Worm (Caenorhabditis elegans): ENCODE data around the gene srw-2.

ce11 chrV:2815956-2816355 is 14.7 kb upstream of the srw-2 start, which contains the start of gene F54E2.5:
- TF ChIP-seq tra-4 (tag; optimal IDR thresholded peaks at IDR 0.05): no peak
- TF ChIP-seq F13C5.2 (tag; optimal IDR thresholded peaks at IDR 0.05): no peak
- TF ChIP-seq ama-1 (optimal IDR thresholded peaks at IDR 0.05): no peak
- no peak for TF ChIP-seq tbx-37 (GFP tag; conservative IDR thresholded peaks at IDR 0.05)
- TF ChIP-seq ceh-36 (tag; optimal IDR thresholded peaks at IDR 0.05): no peak

Measured in whole organism, early embryonic.